Worm (Caenorhabditis elegans) whole organism, L3 larva: ENCODE data around the gene spp-26.

Source experiments
- R02D3.7 ChIP-seq: fragments of 150-350 bp; optimal IDR thresholded peaks from 2 replicates; lab custom pipeline; 2014; ENCODE audit warnings: missing biosample characterization, missing genetic modification characterization
- aly-2 ChIP-seq: fragments of 150-350 bp; optimal IDR thresholded peaks from 2 replicates; lab custom pipeline; 2014; ENCODE audit warnings: missing biosample characterization, missing genetic modification characterization
- ama-1 ChIP-seq: fragments of 150-350 bp; optimal IDR thresholded peaks from 2 replicates; lab custom pipeline; 2018
- ceh-16 ChIP-seq: sonication (generic microtip); optimal IDR thresholded peaks from 2 replicates; lab custom pipeline; 2017; ENCODE audit warnings: missing biosample characterization, missing genetic modification characterization
- ceh-28 ChIP-seq: fragments of 150-350 bp; optimal IDR thresholded peaks from 2 replicates; lab custom pipeline; 2014; ENCODE audit warnings: missing biosample characterization, missing genetic modification reagents, missing genetic modification characterization
- ceh-82 ChIP-seq: fragments of 150-350 bp; optimal IDR thresholded peaks from 2 replicates; lab custom pipeline; 2014; ENCODE audit warnings: missing biosample characterization, missing genetic modification characterization
- ceh-9 ChIP-seq: sonication (generic microtip); optimal IDR thresholded peaks from 2 replicates; lab custom pipeline; 2018; ENCODE audit warnings: missing biosample characterization, missing genetic modification characterization
- egl-27 ChIP-seq: sonication (generic microtip); optimal IDR thresholded peaks from 4 replicates; lab custom pipeline; 2017; ENCODE audit warnings: missing biosample characterization, missing genetic modification reagents, missing genetic modification characterization
- elt-2 ChIP-seq: sonication (generic microtip); optimal IDR thresholded peaks from 2 replicates; lab custom pipeline; 2016; ENCODE audit warnings: missing genetic modification reagents, mild to moderate bottlenecking, missing genetic modification characterization, missing compliant biosample characterization
- elt-3 ChIP-seq, 3 experiments: fragments of 150-350 bp in 1 of 3; sonication (generic microtip) in 2 of 3; optimal IDR thresholded peaks; 2 replicates in 2 of 3; 4 replicates in 1 of 3; lab custom pipeline; 2014 to 2017; ENCODE audit warnings: missing biosample characterization in 3 of 3, missing genetic modification characterization in 3 of 3
- fkh-2 ChIP-seq: fragments of 150-350 bp; optimal IDR thresholded peaks from 2 replicates; lab custom pipeline; 2014; ENCODE audit warnings: missing biosample characterization, missing genetic modification reagents, missing genetic modification characterization
- lin-15B ChIP-seq: fragments of 150-350 bp; optimal IDR thresholded peaks from 2 replicates; lab custom pipeline; 2014; ENCODE audit warnings: missing biosample characterization, missing genetic modification characterization
- lin-39 ChIP-seq: fragments of 150-350 bp; optimal IDR thresholded peaks from 2 replicates; lab custom pipeline; 2018; ENCODE audit warnings: missing biosample characterization, missing genetic modification reagents, missing genetic modification characterization
- lsy-12 ChIP-seq: sonication (generic microtip); optimal IDR thresholded peaks from 2 replicates; lab custom pipeline; 2016; ENCODE audit warnings: mild to moderate bottlenecking, missing genetic modification characterization, missing compliant biosample characterization
- mdl-1 ChIP-seq: fragments of 150-350 bp; optimal IDR thresholded peaks from 2 replicates; lab custom pipeline; 2014; ENCODE audit warnings: missing biosample characterization, missing genetic modification characterization
- nfya-1 ChIP-seq: sonication (generic microtip); optimal IDR thresholded peaks from 2 replicates; lab custom pipeline; 2017; ENCODE audit warnings: missing genetic modification characterization, mild to moderate bottlenecking, missing compliant biosample characterization, antibody characterized with exemption, moderate library complexity; ENCODE audit not compliant: insufficient read depth
- nhr-23 ChIP-seq: fragments of 150-350 bp; optimal IDR thresholded peaks from 2 replicates; lab custom pipeline; 2014; ENCODE audit warnings: missing biosample characterization, missing genetic modification reagents, missing genetic modification characterization
- nhr-25 ChIP-seq: sonication (generic microtip); optimal IDR thresholded peaks from 2 replicates; lab custom pipeline; 2017; ENCODE audit warnings: missing biosample characterization, missing genetic modification characterization
- nhr-28 ChIP-seq: fragments of 150-350 bp; optimal IDR thresholded peaks from 2 replicates; lab custom pipeline; 2014; ENCODE audit warnings: missing biosample characterization, missing genetic modification characterization
- nhr-67 ChIP-seq: fragments of 150-350 bp; optimal IDR thresholded peaks from 2 replicates; lab custom pipeline; 2014; ENCODE audit warnings: missing biosample characterization, missing genetic modification characterization
- nhr-76 ChIP-seq: fragments of 150-350 bp; sonication (generic microtip); optimal IDR thresholded peaks from 5 replicates; lab custom pipeline; 2014; ENCODE audit warnings: missing biosample characterization, missing genetic modification characterization
- pha-4 ChIP-seq: fragments of 150-350 bp; optimal IDR thresholded peaks from 2 replicates; lab custom pipeline; 2014; ENCODE audit warnings: missing biosample characterization, missing genetic modification reagents, missing genetic modification characterization
- pqm-1 ChIP-seq: fragments of 150-350 bp; optimal IDR thresholded peaks from 2 replicates; lab custom pipeline; 2017; ENCODE audit warnings: missing biosample characterization, missing genetic modification characterization, inconsistent platforms
- tbx-2 ChIP-seq: sonication (generic microtip); optimal IDR thresholded peaks from 2 replicates; lab custom pipeline; 2016; ENCODE audit warnings: mild to moderate bottlenecking, missing genetic modification characterization, missing compliant biosample characterization
- unc-39 ChIP-seq: sonication (generic microtip); optimal IDR thresholded peaks from 4 replicates; lab custom pipeline; 2017; ENCODE audit warnings: missing biosample characterization, missing genetic modification characterization
- unc-62 ChIP-seq: fragments of 150-350 bp; sonication (generic microtip); optimal IDR thresholded peaks from 4 replicates; lab custom pipeline; 2014; ENCODE audit warnings: missing biosample characterization, missing genetic modification reagents, missing genetic modification characterization
- zag-1 ChIP-seq: fragments of 150-350 bp; optimal IDR thresholded peaks from 2 replicates; lab custom pipeline; 2014; ENCODE audit warnings: missing biosample characterization, missing genetic modification characterization
- ztf-11 ChIP-seq: fragments of 150-350 bp; optimal IDR thresholded peaks from 2 replicates; lab custom pipeline; 2014; ENCODE audit warnings: missing biosample characterization, missing genetic modification characterization
- ztf-4 ChIP-seq: fragments of 150-350 bp; optimal IDR thresholded peaks from 2 replicates; lab custom pipeline; 2014; ENCODE audit warnings: missing biosample characterization, missing genetic modification characterization

The spp-26 gene

ce11 chrV:6559105-6559504 lies at the start of gene spp-26:
Gene spp-26 (minus strand): TSS chrV:6559205.
- TF ChIP-seq ama-1 (lab: Kevin White, UChicago) (no peak), nhr-28 (tag; lab: Kevin White, UChicago) (no peak), zag-1 (tag; lab: Kevin White, UChicago) (no peak), ztf-11 (tag; lab: Kevin White, UChicago) (no peak), ceh-16 (tag; lab: Kevin White, UChicago) (no peak), tbx-2 (tag; lab: Kevin White, UChicago) (no peak), ceh-28 (no peak), ztf-4 (tag; lab: Kevin White, UChicago) (no peak), lin-39 (tag; lab: Kevin White, UChicago) (no peak), R02D3.7 (tag; lab: Kevin White, UChicago) (no peak), aly-2 (tag; lab: Kevin White, UChicago) (no peak), nhr-76 (tag; lab: Kevin White, UChicago) (no peak), unc-39 (no peak), egl-27 (tag; lab: Kevin White, UChicago) (no peak), unc-62 (GFP tag; lab: Kevin White, UChicago) (no peak), mdl-1 (tag; lab: Kevin White, UChicago) (no peak), elt-2 (tag; lab: Kevin White, UChicago) (no peak)
- TF ChIP-seq, all 47 proteins: peak for 0

ce11 chrV:6606197-6606596 lies 47.2 kb upstream of the spp-26 start:
- TF ChIP-seq nfya-1 (tag; lab: Kevin White, UChicago) (no peak), elt-2 (tag; lab: Kevin White, UChicago) (peak; percentile 33), pha-4 (peak; percentile 45), nhr-23 (tag; lab: Kevin White, UChicago) (peak; percentile 31), pqm-1 (tag; lab: Kevin White, UChicago) (peak; percentile 5)

- no peak for TF ChIP-seq lsy-12 (tag; lab: Kevin White, UChicago)
- TF ChIP-seq lin-39 (tag; lab: Kevin White, UChicago) = no peak
- no peak for TF ChIP-seq ceh-16 (tag; lab: Kevin White, UChicago)
Observed at ce11 chrV:6605275-6605674, 46.3 kb upstream of the spp-26 start, which contains the start of gene ZK1055.7. Gene ZK1055.7 (minus strand): TSS chrV:6605375.

- no peak for TF ChIP-seq unc-62 (GFP tag; lab: Kevin White, UChicago)
- TF ChIP-seq, all 47 proteins: peak for 0
Observed at ce11 chrV:6602556-6603062, 43.6 kb upstream of the spp-26 start, which contains the start of gene ZK1055.6. Gene ZK1055.6 (minus strand): TSS chrV:6602606.

ce11 chrV:6593700-6594244 lies 34.8 kb upstream of the spp-26 start, which contains the start of gene hcp-1:
Gene hcp-1 (plus strand): TSS chrV:6594194.
- TF ChIP-seq nhr-67 (no peak), aly-2 (tag; lab: Kevin White, UChicago) (no peak), nhr-23 (tag; lab: Kevin White, UChicago) (peak; percentile 21), ceh-82 (tag; lab: Kevin White, UChicago) (no peak), ztf-11 (tag; lab: Kevin White, UChicago) (no peak), lin-15B (peak; percentile 60), zag-1 (tag; lab: Kevin White, UChicago) (no peak), nhr-25 (tag; lab: Kevin White, UChicago) (peak; percentile 53), nhr-76 (tag; lab: Kevin White, UChicago) (no peak), lin-39 (tag; lab: Kevin White, UChicago) (peak; percentile 20)
- TF ChIP-seq, all 47 proteins: peak for 4

ce11 chrV:6590283-6590682 lies 31.3 kb upstream of the spp-26 start, which contains the start of gene ZK1055.2:
Gene ZK1055.2 (plus strand): TSS chrV:6590583.
- TF ChIP-seq fkh-2 (no peak), ceh-16 (tag; lab: Kevin White, UChicago) (no peak), ztf-11 (tag; lab: Kevin White, UChicago) (no peak), elt-3 (tag; optimal IDR thresholded peaks at IDR 0.05; lab: Kevin White, UChicago) (no peak), lsy-12 (tag; lab: Kevin White, UChicago) (no peak), nfya-1 (tag; lab: Kevin White, UChicago) (no peak), ceh-9 (tag; lab: Kevin White, UChicago) (no peak), ceh-28 (no peak), nhr-25 (tag; lab: Kevin White, UChicago) (no peak)
- TF ChIP-seq, all 47 proteins: peak for 0
